Worm (Caenorhabditis elegans): Measurements from ENCODE around the gene rol-3.

rol-3 gene

DNA sequence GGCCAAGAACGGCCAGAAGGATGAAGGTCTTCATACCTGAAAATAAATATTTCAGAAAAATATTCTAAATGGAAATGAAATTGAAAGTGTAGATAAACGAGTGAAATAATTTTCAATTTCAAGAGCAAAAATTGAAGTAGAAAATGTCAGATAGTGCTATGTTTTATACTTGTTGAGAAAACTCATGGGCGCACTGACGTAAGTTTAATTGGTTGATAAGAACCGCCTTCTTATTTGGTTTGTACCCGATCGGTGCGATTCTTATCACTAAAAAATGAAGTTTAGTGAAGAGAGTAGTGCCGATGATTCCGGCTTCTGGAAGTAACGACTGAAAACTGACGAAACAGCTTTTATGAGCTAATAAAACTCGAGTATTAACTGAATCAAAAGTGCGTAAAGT is 30.7 kb upstream of the rol-3 start, which contains the start of the genes asp-6 and asp-12 (continued):
- 0 out of 2 replicates have a peak, but pooled peaks have one; percentile 6 for TF ChIP-seq Y75B8A.6 (GFP tag; IDR thresholded peaks at IDR 0.05)
- TF ChIP-seq nhr-41 (GFP tag; IDR thresholded peaks at IDR 0.05): no peak
- no peak for TF ChIP-seq dpl-1 (GFP tag; optimal IDR thresholded peaks at IDR 0.05)
- TF ChIP-seq pha-4 (GFP tag; IDR thresholded peaks at IDR 0.05): no peak
- no peak for TF ChIP-seq pha-4 (tag; optimal IDR thresholded peaks at IDR 0.05)
- TF ChIP-seq ctbp-1 (GFP tag; IDR thresholded peaks at IDR 0.05): no peak
- TF ChIP-seq unc-39 (tag; optimal IDR thresholded peaks at IDR 0.05): no peak
- TF ChIP-seq madf-5 (GFP tag; IDR thresholded peaks at IDR 0.05): no peak
- TF ChIP-seq T20F7.1 (GFP tag; optimal IDR thresholded peaks at IDR 0.05): no peak
- TF ChIP-seq hlh-30 (tag; optimal IDR thresholded peaks at IDR 0.05; ENCODE audit: insufficient read depth): no peak
- peak; percentile 80 for TF ChIP-seq nhr-28 (tag; optimal IDR thresholded peaks at IDR 0.05)
- TF ChIP-seq D1046.2 (GFP tag; IDR thresholded peaks at IDR 0.05): no peak
- TF ChIP-seq lin-38 (GFP tag; IDR thresholded peaks at IDR 0.05): no peak
- TF ChIP-seq zfp-2 (tag; optimal IDR thresholded peaks at IDR 0.05): no peak
- no peak for TF ChIP-seq attf-4 (tag; optimal IDR thresholded peaks at IDR 0.05)
- TF ChIP-seq nhr-48 (tag; optimal IDR thresholded peaks at IDR 0.05): peak; percentile 29
- TF ChIP-seq ces-1 (GFP tag; optimal IDR thresholded peaks at IDR 0.05): no peak
- TF ChIP-seq Y48G9A.11 (GFP tag; IDR thresholded peaks at IDR 0.05): no peak
- no peak for TF ChIP-seq jun-1 (tag; optimal IDR thresholded peaks at IDR 0.05)
- no peak for TF ChIP-seq ceh-44 (GFP tag; IDR thresholded peaks at IDR 0.05)
- no peak for TF ChIP-seq nhr-10 (tag; optimal IDR thresholded peaks at IDR 0.05)
- no peak for TF ChIP-seq ZK337.2 (GFP tag; IDR thresholded peaks at IDR 0.05)
- no peak for TF ChIP-seq cey-2 (tag; optimal IDR thresholded peaks at IDR 0.05; ENCODE audit: borderline replicate concordance, insufficient read depth)
- no peak for TF ChIP-seq nhr-76 (tag; optimal IDR thresholded peaks at IDR 0.05)
- no peak for TF ChIP-seq snpc-1.2 (GFP tag; IDR thresholded peaks at IDR 0.05)
- no peak for TF ChIP-seq ztf-7 (tag; optimal IDR thresholded peaks at IDR 0.05)
- TF ChIP-seq lin-13 (GFP tag; optimal IDR thresholded peaks at IDR 0.05): no peak
- TF ChIP-seq egl-43 (GFP tag; IDR thresholded peaks at IDR 0.05): no peak
- TF ChIP-seq spr-1 (tag; optimal IDR thresholded peaks at IDR 0.05): no peak
- TF ChIP-seq dmd-6 (GFP tag; IDR thresholded peaks at IDR 0.05): peak; percentile 84
- TF ChIP-seq madf-9 (GFP tag; conservative IDR thresholded peaks at IDR 0.05): no peak
- TF ChIP-seq daf-16 (GFP tag; optimal IDR thresholded peaks at IDR 0.05): no peak
- TF ChIP-seq daf-16 (tag; optimal IDR thresholded peaks at IDR 0.05): peak; percentile 64
- no peak for TF ChIP-seq nhr-6 (tag; optimal IDR thresholded peaks at IDR 0.05)
- TF ChIP-seq mes-2 (tag; optimal IDR thresholded peaks at IDR 0.05; ENCODE audit: poor library complexity, severe bottlenecking): peak; percentile 28
- no peak for TF ChIP-seq Y105C5A.15 (GFP tag; IDR thresholded peaks at IDR 0.05)
- peak; percentile 59 for TF ChIP-seq pqm-1 (tag; optimal IDR thresholded peaks at IDR 0.05)
- TF ChIP-seq F10B5.3 (tag; optimal IDR thresholded peaks at IDR 0.05): no peak
- no peak for TF ChIP-seq nhr-25 (tag; optimal IDR thresholded peaks at IDR 0.05; ENCODE audit: borderline replicate concordance, insufficient read depth)
- TF ChIP-seq fos-1 (tag; optimal IDR thresholded peaks at IDR 0.05): no peak
- no peak for TF ChIP-seq ceh-28 (tag; optimal IDR thresholded peaks at IDR 0.05)
- no peak for TF ChIP-seq Y5F2A.4 (GFP tag; optimal IDR thresholded peaks at IDR 0.05)
- no peak for TF ChIP-seq ceh-82 (tag; optimal IDR thresholded peaks at IDR 0.05)
- no peak for TF ChIP-seq lim-7 (GFP tag; IDR thresholded peaks at IDR 0.05)
- no peak for TF ChIP-seq F37D6.2 (tag; optimal IDR thresholded peaks at IDR 0.05)
- TF ChIP-seq R02D3.7 (tag; optimal IDR thresholded peaks at IDR 0.05): no peak
- TF ChIP-seq vab-7 (GFP tag; IDR thresholded peaks at IDR 0.05): no peak
- no peak for TF ChIP-seq dmd-9 (GFP tag; IDR thresholded peaks at IDR 0.05)
- TF ChIP-seq tra-1 (GFP tag; IDR thresholded peaks at IDR 0.05): no peak
- peak in 1 of 2 experiments; percentile 12 for TF ChIP-seq unc-62 (GFP tag; optimal IDR thresholded peaks at IDR 0.05 in 1 of 2)
- TF ChIP-seq unc-62 (tag; optimal IDR thresholded peaks at IDR 0.05): no peak
- TF ChIP-seq daf-19 (GFP tag; conservative IDR thresholded peaks at IDR 0.05): no peak
- no peak for TF ChIP-seq spr-3 (GFP tag; optimal IDR thresholded peaks at IDR 0.05)

Data from whole organism, L4 larva.